Worm (Caenorhabditis elegans) whole organism, mixed stage, embryonic: ENCODE measurements around the gene srbc-8.

Experiments
- bed-3 ChIP-seq: fragments of 200-800 bp; sonication (Bioruptor generic); optimal IDR thresholded peaks from 3 replicates; lab custom pipeline; 2018; ENCODE audit warnings: mild to moderate bottlenecking, missing genetic modification characterization, moderate library complexity, missing compliant biosample characterization
- elt-1 ChIP-seq: sonication (generic microtip); optimal IDR thresholded peaks from 2 replicates; lab custom pipeline; 2017; ENCODE audit warnings: missing genetic modification characterization, mild to moderate bottlenecking, missing compliant biosample characterization, antibody characterized with exemption, moderate library complexity, borderline replicate concordance; ENCODE audit not compliant: insufficient read depth
- elt-3 ChIP-seq: fragments of 150-350 bp; optimal IDR thresholded peaks from 2 replicates; lab custom pipeline; 2014; ENCODE audit warnings: missing biosample characterization, missing genetic modification characterization
- lin-13 ChIP-seq: fragments of 150-350 bp; optimal IDR thresholded peaks from 2 replicates; lab custom pipeline; 2014; ENCODE audit warnings: missing biosample characterization, missing genetic modification characterization
- lsy-2 ChIP-seq: fragments of 150-350 bp; optimal IDR thresholded peaks from 2 replicates; lab custom pipeline; 2014; ENCODE audit warnings: missing biosample characterization, missing genetic modification characterization
- mep-1 ChIP-seq: fragments of 150-350 bp; optimal IDR thresholded peaks from 2 replicates; lab custom pipeline; 2017; ENCODE audit warnings: missing biosample characterization, missing genetic modification reagents, missing genetic modification characterization, inconsistent platforms
- nhr-12 ChIP-seq: fragments of 150-350 bp; optimal IDR thresholded peaks from 2 replicates; lab custom pipeline; 2014; ENCODE audit warnings: missing biosample characterization, missing genetic modification characterization
- nhr-76 ChIP-seq: sonication (generic microtip); optimal IDR thresholded peaks from 2 replicates; lab custom pipeline; 2017; ENCODE audit warnings: missing biosample characterization, missing genetic modification characterization
- pha-4 ChIP-seq: fragments of 150-350 bp; optimal IDR thresholded peaks from 2 replicates; lab custom pipeline; 2018; ENCODE audit warnings: missing biosample characterization, missing genetic modification reagents, missing genetic modification characterization
- unc-120 ChIP-seq: sonication (generic microtip); optimal IDR thresholded peaks from 2 replicates; lab custom pipeline; 2017; ENCODE audit warnings: missing genetic modification characterization, missing compliant biosample characterization; ENCODE audit not compliant: poor library complexity, severe bottlenecking
- unc-39 ChIP-seq: fragments of 150-350 bp; optimal IDR thresholded peaks from 2 replicates; lab custom pipeline; 2014; ENCODE audit warnings: missing biosample characterization, missing genetic modification characterization
- unc-62 ChIP-seq: fragments of 150-350 bp; optimal IDR thresholded peaks from 2 replicates; lab custom pipeline; 2014; ENCODE audit warnings: missing biosample characterization, missing genetic modification reagents, missing genetic modification characterization
- ztf-11 ChIP-seq: fragments of 150-350 bp; optimal IDR thresholded peaks from 2 replicates; lab custom pipeline; 2014; ENCODE audit warnings: missing biosample characterization, missing genetic modification characterization

DNA sequence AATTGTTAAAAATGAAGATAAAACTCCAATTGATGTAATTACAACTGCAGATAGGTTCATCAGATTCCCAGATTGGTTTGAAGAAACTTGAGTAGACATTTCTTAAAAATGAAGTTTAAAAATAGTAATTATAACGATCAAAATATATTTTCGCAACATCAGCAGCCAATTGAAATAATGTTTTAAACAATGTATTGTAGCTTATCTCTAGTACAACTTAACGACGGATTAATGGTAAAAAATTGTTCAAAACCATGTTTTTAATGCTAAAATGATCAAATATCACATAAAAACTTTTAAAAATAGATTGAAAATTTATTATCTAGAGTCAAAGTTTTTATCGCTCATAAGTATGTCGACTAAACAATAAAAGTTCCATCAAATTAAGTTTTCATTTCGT lies 10.3 kb upstream of the srbc-8 start, which contains the start of gene srbc-11:
- TF ChIP-seq unc-120 = no peak
- TF ChIP-seq elt-1 (tag; lab: Kevin White, UChicago) = no peak
- TF ChIP-seq lsy-2 (tag; lab: Kevin White, UChicago) = no peak
- no peak for TF ChIP-seq ztf-11
- no peak for TF ChIP-seq unc-62 (GFP tag; lab: Kevin White, UChicago)
- no peak for TF ChIP-seq elt-3 (tag; lab: Kevin White, UChicago)
- TF ChIP-seq mep-1 = no peak
- TF ChIP-seq nhr-12 = no peak
- TF ChIP-seq pha-4 (tag; lab: Kevin White, UChicago) = no peak
- no peak for TF ChIP-seq lin-13 (tag; lab: Kevin White, UChicago)
- no peak for TF ChIP-seq bed-3 (GFP tag; lab: Kevin White, UChicago)
- no peak for TF ChIP-seq unc-39 (tag; lab: Kevin White, UChicago)
- TF ChIP-seq nhr-76 = no peak
